Fruit fly (Drosophila melanogaster) whole organism, embryonic: Measurements from ENCODE around the gene Kdm5.
A peak's percentile ranks its signal among the peaks of the same experiment; 100 is the strongest.

Experiments used
- Atf6 ChIP-seq: fragments of 200-800 bp; sonication (Bioruptor generic); IDR thresholded peaks from 2 replicates; pipeline ENCODE4 v1.3.6; 2022; ENCODE audit warnings: missing biosample characterization, missing genetic modification characterization
- C15 ChIP-seq: fragments of 200-800 bp; sonication (Bioruptor generic); IDR thresholded peaks from 3 replicates; pipeline ENCODE4 v1.3.6; 2022; ENCODE audit warnings: missing biosample characterization, missing genetic modification characterization
- CG10366 ChIP-seq: fragments of 200-800 bp; sonication (Bioruptor generic); IDR thresholded peaks from 2 replicates; pipeline ENCODE4 v1.3.6; 2022; ENCODE audit warnings: missing biosample characterization, missing genetic modification characterization
- CG10431 ChIP-seq: fragments of 200-800 bp; sonication (Bioruptor generic); optimal IDR thresholded peaks from 3 replicates; lab custom pipeline; 2018; ENCODE audit warnings: missing biosample characterization, mild to moderate bottlenecking, missing genetic modification characterization
- CG10959 ChIP-seq: fragments of 200-800 bp; sonication (Bioruptor generic); IDR thresholded peaks from 2 replicates; pipeline ENCODE4 v1.3.6; 2022; ENCODE audit warnings: missing biosample characterization, missing genetic modification characterization
- CG12744 ChIP-seq: fragments of 200-800 bp; sonication (Bioruptor generic); optimal IDR thresholded peaks from 2 replicates; lab custom pipeline; 2016; ENCODE audit warnings: missing biosample characterization, missing genetic modification characterization
- CG12942 ChIP-seq: fragments of 200-800 bp; sonication (Bioruptor generic); optimal IDR thresholded peaks from 3 replicates; lab custom pipeline; 2016; ENCODE audit warnings: missing biosample characterization, missing genetic modification characterization
- CG13287 ChIP-seq: fragments of 200-800 bp; sonication (Bioruptor generic); IDR thresholded peaks from 2 replicates; pipeline ENCODE4 v1.3.6; 2022; ENCODE audit warnings: missing biosample characterization, missing genetic modification characterization; ENCODE audit not compliant: partially characterized antibody
- CG15073 ChIP-seq: fragments of 200-800 bp; sonication (Bioruptor generic); optimal IDR thresholded peaks from 2 replicates; lab custom pipeline; 2016; ENCODE audit warnings: missing biosample characterization, missing genetic modification characterization
- CG15479 ChIP-seq: fragments of 200-800 bp; sonication (Bioruptor generic); optimal IDR thresholded peaks from 3 replicates; lab custom pipeline; 2019; ENCODE audit warnings: missing biosample characterization, mild to moderate bottlenecking, missing genetic modification characterization, moderate library complexity
- CG16813 ChIP-seq: fragments of 200-800 bp; sonication (Bioruptor generic); IDR thresholded peaks from 3 replicates; pipeline ENCODE4 v1.3.6; 2022; ENCODE audit warnings: missing biosample characterization, missing genetic modification characterization; ENCODE audit not compliant: partially characterized antibody
- CG3838 ChIP-seq: fragments of 200-800 bp; sonication (Bioruptor generic); optimal IDR thresholded peaks from 3 replicates; lab custom pipeline; 2016; ENCODE audit warnings: missing biosample characterization, missing genetic modification characterization
- CG7745 ChIP-seq: fragments of 200-800 bp; sonication (Bioruptor generic); optimal IDR thresholded peaks from 2 replicates; lab custom pipeline; 2018; ENCODE audit warnings: missing biosample characterization, mild to moderate bottlenecking, missing genetic modification characterization, moderate library complexity
- CG7928 ChIP-seq: fragments of 200-800 bp; sonication (Bioruptor generic); optimal IDR thresholded peaks from 2 replicates; lab custom pipeline; 2017; ENCODE audit warnings: missing biosample characterization, mild to moderate bottlenecking, missing genetic modification characterization
- CG8359 ChIP-seq: fragments of 200-800 bp; sonication (Bioruptor generic); optimal IDR thresholded peaks from 2 replicates; lab custom pipeline; 2017; ENCODE audit warnings: missing biosample characterization, mild to moderate bottlenecking, missing genetic modification characterization, borderline replicate concordance
- Chrac-16 ChIP-seq: fragments of 200-800 bp; sonication (Bioruptor generic); optimal IDR thresholded peaks from 3 replicates; lab custom pipeline; 2016; ENCODE audit warnings: missing biosample characterization, missing genetic modification characterization
- D19A ChIP-seq: fragments of 200-800 bp; optimal IDR thresholded peaks from 3 replicates; lab custom pipeline; 2019; ENCODE audit warnings: missing biosample characterization, mild to moderate bottlenecking, missing genetic modification characterization, moderate library complexity
- Dip2 ChIP-seq: fragments of 200-800 bp; sonication (Bioruptor generic); IDR thresholded peaks from 2 replicates; pipeline ENCODE4 v1.3.6; 2022; ENCODE audit warnings: missing biosample characterization, missing genetic modification characterization
- Doc2 ChIP-seq: fragments of 200-800 bp; sonication (Bioruptor generic); IDR thresholded peaks from 2 replicates; pipeline ENCODE4 v1.3.6; 2022; ENCODE audit warnings: missing biosample characterization, missing genetic modification characterization
- Hmx ChIP-seq: fragments of 200-800 bp; sonication (Bioruptor generic); optimal IDR thresholded peaks from 2 replicates; lab custom pipeline; 2016; ENCODE audit warnings: missing biosample characterization, missing genetic modification characterization
- Hr3 ChIP-seq: fragments of 200-800 bp; sonication (Bioruptor generic); optimal IDR thresholded peaks from 3 replicates; lab custom pipeline; 2016; ENCODE audit warnings: missing biosample characterization, missing genetic modification characterization
- MBD-R2 ChIP-seq: fragments of 200-800 bp; sonication (Bioruptor generic); IDR thresholded peaks from 2 replicates; pipeline ENCODE4 v1.3.6; 2022; ENCODE audit warnings: missing biosample characterization, missing genetic modification characterization
- Optix ChIP-seq: fragments of 200-800 bp; sonication (Bioruptor generic); IDR thresholded peaks from 3 replicates; pipeline ENCODE4 v1.3.6; 2022; ENCODE audit warnings: missing biosample characterization, missing genetic modification characterization
- Trl ChIP-seq, 3 experiments: fragments of >200 bp in 2 of 3; fragments of 200-800 bp in 1 of 3; sonication (Bioruptor generic) in 1 of 3; optimal IDR thresholded peaks; 2 replicates in 1 of 3; 3 replicates in 2 of 3; lab custom pipeline; 2016 to 2017; ENCODE audit warnings: missing biosample characterization in 1 of 3, missing genetic modification characterization in 1 of 3
- al ChIP-seq: fragments of 200-800 bp; sonication (Bioruptor generic); IDR thresholded peaks from 2 replicates; pipeline ENCODE4 v1.3.6; 2022; ENCODE audit warnings: missing biosample characterization, missing genetic modification characterization
- amos ChIP-seq: fragments of 200-800 bp; sonication (Bioruptor generic); IDR thresholded peaks from 2 replicates; pipeline ENCODE4 v1.3.6; 2022; ENCODE audit warnings: missing biosample characterization, missing genetic modification characterization; ENCODE audit not compliant: partially characterized antibody
- ash1 ChIP-seq: fragments of 200-800 bp; sonication (Bioruptor generic); optimal IDR thresholded peaks from 2 replicates; lab custom pipeline; 2018; ENCODE audit warnings: missing biosample characterization, mild to moderate bottlenecking, missing genetic modification characterization
- bcd ChIP-seq: fragments of 200-800 bp; sonication (Bioruptor generic); optimal IDR thresholded peaks from 2 replicates; lab custom pipeline; 2017; ENCODE audit warnings: missing biosample characterization, mild to moderate bottlenecking, missing genetic modification characterization
- bsh ChIP-seq, 2 experiments: fragments of 200-800 bp; sonication (Bioruptor generic); optimal IDR thresholded peaks; 2 replicates each; lab custom pipeline; 2017 to 2018; ENCODE audit warnings: mild to moderate bottlenecking in 2 of 2, missing biosample characterization in 2 of 2, missing genetic modification characterization in 2 of 2, moderate library complexity in 1 of 2
- cad ChIP-seq: fragments of >200 bp; optimal IDR thresholded peaks from 2 replicates; lab custom pipeline; 2017; ENCODE audit warnings: missing biosample characterization, missing genetic modification characterization
- chinmo ChIP-seq: fragments of 200-800 bp; sonication (Bioruptor generic); IDR thresholded peaks from 4 replicates; pipeline ENCODE4 v1.3.6; 2022; ENCODE audit warnings: missing biosample characterization, missing genetic modification characterization; ENCODE audit not compliant: partially characterized antibody
- crc ChIP-seq: fragments of 200-800 bp; sonication (Bioruptor generic); optimal IDR thresholded peaks from 2 replicates; lab custom pipeline; 2016; ENCODE audit warnings: missing biosample characterization, missing genetic modification characterization
- crol ChIP-seq: fragments of 200-800 bp; sonication (Bioruptor generic); IDR thresholded peaks from 2 replicates; pipeline ENCODE4 v1.3.6; 2022; ENCODE audit warnings: missing biosample characterization, missing genetic modification characterization
- disco-r ChIP-seq: fragments of 200-800 bp; sonication (Bioruptor generic); optimal IDR thresholded peaks from 2 replicates; lab custom pipeline; 2016; ENCODE audit warnings: missing biosample characterization, missing genetic modification characterization
- dysf ChIP-seq: fragments of 200-800 bp; sonication (Bioruptor generic); IDR thresholded peaks from 3 replicates; pipeline ENCODE4 v1.3.6; 2022; ENCODE audit warnings: missing biosample characterization, missing genetic modification characterization
- fd64A ChIP-seq: fragments of 200-800 bp; sonication (Bioruptor generic); optimal IDR thresholded peaks from 3 replicates; lab custom pipeline; 2018; ENCODE audit warnings: missing biosample characterization, mild to moderate bottlenecking, missing genetic modification characterization
- gfzf ChIP-seq: fragments of 200-800 bp; sonication (Bioruptor generic); optimal IDR thresholded peaks from 2 replicates; lab custom pipeline; 2016; ENCODE audit warnings: missing biosample characterization, mild to moderate bottlenecking, missing genetic modification characterization, moderate library complexity
- gsb-n ChIP-seq: fragments of 200-800 bp; sonication (Bioruptor generic); optimal IDR thresholded peaks from 3 replicates; lab custom pipeline; 2018; ENCODE audit warnings: missing biosample characterization, mild to moderate bottlenecking, missing genetic modification characterization
- ind ChIP-seq: fragments of 200-800 bp; sonication (Bioruptor generic); optimal IDR thresholded peaks from 3 replicates; lab custom pipeline; 2016; ENCODE audit warnings: missing biosample characterization, missing genetic modification characterization
- klu ChIP-seq: fragments of 200-800 bp; sonication (Bioruptor generic); IDR thresholded peaks from 2 replicates; pipeline ENCODE4 v1.3.6; 2022; ENCODE audit warnings: missing biosample characterization, missing genetic modification characterization
- lilli ChIP-seq: fragments of 200-800 bp; sonication (Bioruptor generic); optimal IDR thresholded peaks from 3 replicates; lab custom pipeline; 2016; ENCODE audit warnings: missing biosample characterization, missing genetic modification characterization
- lola ChIP-seq, 3 experiments: fragments of >200 bp in 2 of 3; fragments of 200-800 bp in 1 of 3; sonication (Bioruptor generic) in 1 of 3; optimal IDR thresholded peaks; 2 replicates each; lab custom pipeline; 2017 to 2019; ENCODE audit warnings: missing biosample characterization in 3 of 3, missing genetic modification characterization in 3 of 3, mild to moderate bottlenecking in 1 of 3, moderate library complexity in 1 of 3
- maf-S ChIP-seq: fragments of 200-800 bp; sonication (Bioruptor generic); optimal IDR thresholded peaks from 2 replicates; lab custom pipeline; 2016; ENCODE audit warnings: missing biosample characterization, missing genetic modification characterization
- mirr ChIP-seq: fragments of 200-800 bp; sonication (Bioruptor generic); optimal IDR thresholded peaks from 3 replicates; lab custom pipeline; 2018; ENCODE audit warnings: missing biosample characterization, mild to moderate bottlenecking, missing genetic modification characterization
- pb ChIP-seq: fragments of 200-800 bp; sonication (Bioruptor generic); optimal IDR thresholded peaks from 3 replicates; lab custom pipeline; 2016; ENCODE audit warnings: missing biosample characterization, missing genetic modification characterization
- pfk ChIP-seq: fragments of 200-800 bp; sonication (Bioruptor generic); optimal IDR thresholded peaks from 2 replicates; lab custom pipeline; 2018; ENCODE audit warnings: missing biosample characterization, mild to moderate bottlenecking, missing genetic modification characterization, moderate library complexity
- pho ChIP-seq: fragments of 200-800 bp; sonication (Bioruptor generic); optimal IDR thresholded peaks from 2 replicates; lab custom pipeline; 2016; ENCODE audit warnings: missing biosample characterization, missing genetic modification characterization
- slou ChIP-seq: fragments of 200-800 bp; sonication (Bioruptor generic); optimal IDR thresholded peaks from 3 replicates; lab custom pipeline; 2016; ENCODE audit warnings: missing biosample characterization, missing genetic modification characterization
- sr ChIP-seq: fragments of 200-800 bp; sonication (Bioruptor generic); IDR thresholded peaks from 3 replicates; pipeline ENCODE4 v1.3.6; 2022; ENCODE audit warnings: missing biosample characterization, missing genetic modification characterization
- z ChIP-seq: fragments of 200-800 bp; sonication (Bioruptor generic); IDR thresholded peaks from 3 replicates; pipeline ENCODE4 v1.3.6; 2022; ENCODE audit warnings: missing biosample characterization, missing genetic modification characterization
- zen2 ChIP-seq: fragments of 200-800 bp; sonication (Bioruptor generic); IDR thresholded peaks from 3 replicates; pipeline ENCODE4 v1.3.6; 2022; ENCODE audit warnings: missing biosample characterization, missing genetic modification characterization; ENCODE audit not compliant: partially characterized antibody

The Kdm5 gene

dm6 chr2L:5986094-5986493, 13.2 kb downstream of the Kdm5 start, which contains the start of gene ifc (continued):
- TF ChIP-seq amos (GFP tag; lab: Robert Waterston, UW) (no peak), Trl (optimal IDR thresholded peaks at IDR 0.05; lab: Kevin White, UChicago) (no peak), Trl (GFP tag; optimal IDR thresholded peaks at IDR 0.05; lab: Kevin White, UChicago) (peak; percentile 75), D19A (tag; lab: Kevin White, UChicago) (peak; percentile 34), CG15479 (no peak), slou (peak; percentile 22), CG12744 (GFP tag; lab: Kevin White, UChicago) (peak; percentile 39), ash1 (GFP tag; lab: Kevin White, UChicago) (peak; percentile 23), lilli (GFP tag; lab: Kevin White, UChicago) (peak; percentile 76), crol (GFP tag; lab: Robert Waterston, UW) (no peak), fd64A (GFP tag; lab: Kevin White, UChicago) (no peak), Dip2 (GFP tag; lab: Robert Waterston, UW) (no peak), CG10959 (GFP tag; lab: Robert Waterston, UW) (no peak), C15 (no peak), lola (GFP tag; optimal IDR thresholded peaks at IDR 0.05; lab: Kevin White, UChicago) (peak in 2 of 3 experiments; percentile 29 to 99), CG3838 (GFP tag; lab: Kevin White, UChicago) (no peak), MBD-R2 (GFP tag; lab: Robert Waterston, UW) (no peak), CG8359 (GFP tag; lab: Kevin White, UChicago) (no peak), dysf (GFP tag; lab: Robert Waterston, UW) (no peak), CG13287 (GFP tag; lab: Robert Waterston, UW) (no peak), CG10366 (no peak), Hr3 (peak; percentile 30), CG10431 (GFP tag; lab: Kevin White, UChicago) (no peak), disco-r (GFP tag; lab: Kevin White, UChicago) (peak; percentile 19), sr (no peak), pho (peak; percentile 35), CG7928 (GFP tag; lab: Kevin White, UChicago) (peak; percentile 98), ind (peak; percentile 55), Doc2 (no peak), cad (GFP tag; lab: Kevin White, UChicago) (no peak), Atf6 (GFP tag; lab: Robert Waterston, UW) (no peak), CG12942 (GFP tag; lab: Kevin White, UChicago) (peak; percentile 45), pb (GFP tag; lab: Kevin White, UChicago) (peak; percentile 9), chinmo (GFP tag; lab: Robert Waterston, UW) (no peak), bsh (GFP tag; optimal IDR thresholded peaks at IDR 0.05; lab: Kevin White, UChicago) (peak in 1 of 2 experiments; percentile 42), bcd (GFP tag; lab: Kevin White, UChicago) (peak; percentile 87), Optix (GFP tag; lab: Robert Waterston, UW) (no peak), zen2 (GFP tag; lab: Robert Waterston, UW) (no peak), CG16813 (GFP tag; lab: Robert Waterston, UW) (no peak), Hmx (no peak), pfk (peak; percentile 36), al (GFP tag; lab: Robert Waterston, UW) (no peak), gsb-n (tag; lab: Kevin White, UChicago) (peak; percentile 15), CG7745 (tag; lab: Kevin White, UChicago) (no peak), z (no peak), gfzf (GFP tag; lab: Kevin White, UChicago) (peak; percentile 61), klu (GFP tag; lab: Robert Waterston, UW) (no peak), maf-S (GFP tag; lab: Kevin White, UChicago) (peak; percentile 43), CG15073 (GFP tag; lab: Kevin White, UChicago) (no peak), mirr (peak; percentile 7), Chrac-16 (GFP tag; lab: Kevin White, UChicago) (peak; percentile 57), crc (GFP tag; lab: Kevin White, UChicago) (peak; percentile 1)
